Worm (Caenorhabditis elegans) whole organism, L1 larva: Measurements from ENCODE around the gene Y110A2AL.7.

Experiments used
- C16A3.4 ChIP-seq: fragments of 150-350 bp; optimal IDR thresholded peaks from 2 replicates; lab custom pipeline; 2014; ENCODE audit warnings: missing biosample characterization, missing genetic modification characterization
- C34B4.2 ChIP-seq: sonication (generic microtip); optimal IDR thresholded peaks from 2 replicates; lab custom pipeline; 2017; ENCODE audit warnings: mild to moderate bottlenecking, missing genetic modification characterization, missing compliant biosample characterization
- F16B12.6 ChIP-seq: fragments of 150-350 bp; optimal IDR thresholded peaks from 2 replicates; lab custom pipeline; 2014; ENCODE audit warnings: missing biosample characterization, missing genetic modification characterization
- Y116A8C.19 ChIP-seq: sonication (generic microtip); optimal IDR thresholded peaks from 2 replicates; lab custom pipeline; 2016; ENCODE audit warnings: missing compliant biosample characterization, missing genetic modification characterization, borderline replicate concordance
- alr-1 ChIP-seq: fragments of 200-800 bp; sonication (Bioruptor generic); optimal IDR thresholded peaks from 2 replicates; lab custom pipeline; 2018; ENCODE audit warnings: borderline replicate concordance, mild to moderate bottlenecking, missing genetic modification characterization, missing compliant biosample characterization
- ceh-82 ChIP-seq, 3 experiments: fragments of 150-350 bp in 1 of 3; sonication (generic microtip) in 2 of 3; optimal IDR thresholded peaks; 2 replicates each; lab custom pipeline; 2014 to 2017; ENCODE audit warnings: missing biosample characterization in 3 of 3, missing genetic modification characterization in 3 of 3
- dpl-1 ChIP-seq, 3 experiments: fragments of 150-350 bp in 2 of 3; sonication (generic microtip) in 1 of 3; optimal IDR thresholded peaks; 2 replicates each; lab custom pipeline; 2014 to 2017; ENCODE audit warnings: missing biosample characterization in 3 of 3, missing genetic modification characterization in 3 of 3, missing genetic modification reagents in 3 of 3
- dsc-1 ChIP-seq: sonication (generic microtip); optimal IDR thresholded peaks from 2 replicates; lab custom pipeline; 2016; ENCODE audit warnings: mild to moderate bottlenecking, missing genetic modification characterization, missing compliant biosample characterization
- efl-1 ChIP-seq, 4 experiments: fragments of 150-350 bp; optimal IDR thresholded peaks in 3 of 4; peaks in 1 of 4; 1 replicate in 1 of 4; 2 replicates in 3 of 4; lab custom pipeline; 2014; ENCODE audit warnings: missing biosample characterization in 2 of 4, missing genetic modification characterization in 2 of 4, missing genetic modification reagents in 2 of 4
- egl-13 ChIP-seq: sonication (generic microtip); optimal IDR thresholded peaks from 2 replicates; lab custom pipeline; 2016; ENCODE audit warnings: missing genotype, missing genetic modification reagents, missing genetic modification characterization, missing compliant biosample characterization
- elt-2 ChIP-seq: sonication (generic microtip); optimal IDR thresholded peaks from 2 replicates; lab custom pipeline; 2016; ENCODE audit warnings: missing genetic modification characterization, mild to moderate bottlenecking, inconsistent platforms, missing compliant biosample characterization, missing genetic modification reagents
- elt-3 ChIP-seq, 6 experiments: fragments of 150-350 bp in 1 of 6; sonication (generic microtip); optimal IDR thresholded peaks; 2 replicates each; lab custom pipeline; 2017 to 2018; ENCODE audit warnings: missing biosample characterization in 6 of 6, missing genetic modification characterization in 6 of 6, inconsistent platforms in 1 of 6
- ets-5 ChIP-seq: fragments of 200-800 bp; sonication (Bioruptor generic); IDR thresholded peaks from 2 replicates; pipeline ENCODE4 v1.3.6; 2022; ENCODE audit warnings: missing genetic modification characterization, missing compliant biosample characterization
- fkh-10 ChIP-seq: sonication (generic microtip); optimal IDR thresholded peaks from 2 replicates; lab custom pipeline; 2017; ENCODE audit warnings: missing biosample characterization, missing genetic modification reagents, missing genetic modification characterization
- fkh-4 ChIP-seq: sonication (generic microtip); optimal IDR thresholded peaks from 2 replicates; lab custom pipeline; 2016; ENCODE audit warnings: missing compliant biosample characterization, missing genetic modification characterization, borderline replicate concordance
- fkh-8 ChIP-seq: sonication (generic microtip); optimal IDR thresholded peaks from 2 replicates; lab custom pipeline; 2016; ENCODE audit warnings: mild to moderate bottlenecking, missing genetic modification characterization, missing compliant biosample characterization
- fos-1 ChIP-seq: fragments of 150-350 bp; optimal IDR thresholded peaks from 2 replicates; lab custom pipeline; 2014; ENCODE audit warnings: missing biosample characterization, missing genetic modification characterization
- grh-1 ChIP-seq: fragments of 200-800 bp; sonication (Bioruptor generic); IDR thresholded peaks from 2 replicates; pipeline ENCODE4 v1.3.6; 2022; ENCODE audit warnings: missing genetic modification reagents, missing genetic modification characterization, missing compliant biosample characterization
- hlh-17 ChIP-seq: fragments of 200-800 bp; sonication (Bioruptor generic); optimal IDR thresholded peaks from 2 replicates; lab custom pipeline; 2018; ENCODE audit warnings: missing genetic modification characterization, mild to moderate bottlenecking, missing compliant biosample characterization, moderate library complexity, borderline replicate concordance
- irx-1 ChIP-seq: sonication (generic microtip); optimal IDR thresholded peaks from 2 replicates; lab custom pipeline; 2016; ENCODE audit warnings: missing genetic modification characterization, missing compliant biosample characterization
- isw-1 ChIP-seq: fragments of 200-800 bp; sonication (Bioruptor generic); IDR thresholded peaks from 2 replicates; pipeline ENCODE4 v1.3.6; 2022; ENCODE audit warnings: missing genetic modification characterization, missing compliant biosample characterization
- lin-13 ChIP-seq: fragments of 150-350 bp; optimal IDR thresholded peaks from 2 replicates; lab custom pipeline; 2014; ENCODE audit warnings: missing biosample characterization, missing genetic modification reagents, missing genetic modification characterization
- lin-14 ChIP-seq: fragments of 200-800 bp; sonication (Bioruptor generic); optimal IDR thresholded peaks from 2 replicates; lab custom pipeline; 2018; ENCODE audit warnings: mild to moderate bottlenecking, missing genetic modification characterization, moderate library complexity, missing compliant biosample characterization
- lin-15B ChIP-seq: fragments of 150-350 bp; sonication (generic microtip); optimal IDR thresholded peaks from 3 replicates; lab custom pipeline; 2014; ENCODE audit warnings: missing biosample characterization, missing genetic modification characterization
- lin-35 ChIP-seq, 2 experiments: fragments of 150-350 bp; optimal IDR thresholded peaks; 2 replicates each; lab custom pipeline; 2014; ENCODE audit warnings: missing biosample characterization in 2 of 2, missing genetic modification characterization in 2 of 2, missing genetic modification reagents in 2 of 2
- lsy-2 ChIP-seq, 2 experiments: fragments of 150-350 bp; optimal IDR thresholded peaks; 2 replicates each; lab custom pipeline; 2014; ENCODE audit warnings: missing biosample characterization in 2 of 2, missing genetic modification characterization in 2 of 2
- mab-9 ChIP-seq: fragments of 200-800 bp; sonication (Bioruptor generic); IDR thresholded peaks from 2 replicates; pipeline ENCODE4 v1.3.6; 2022; ENCODE audit warnings: missing genetic modification reagents, missing genetic modification characterization, missing compliant biosample characterization
- mdl-1 ChIP-seq, 2 experiments: fragments of 150-350 bp; optimal IDR thresholded peaks; 2 replicates each; lab custom pipeline; 2014 to 2017; ENCODE audit warnings: missing biosample characterization in 2 of 2, missing genetic modification characterization in 2 of 2, inconsistent platforms in 1 of 2
- nhr-19 ChIP-seq: fragments of 200-800 bp; sonication (Bioruptor generic); conservative IDR thresholded peaks from 2 replicates; pipeline ENCODE4 v1.3.6; 2022; ENCODE audit warnings: missing genetic modification characterization, missing compliant biosample characterization
- nhr-20 ChIP-seq: sonication (generic microtip); optimal IDR thresholded peaks from 2 replicates; lab custom pipeline; 2016; ENCODE audit warnings: mild to moderate bottlenecking, missing genetic modification characterization, missing compliant biosample characterization
- nhr-237 ChIP-seq: fragments of 150-350 bp; optimal IDR thresholded peaks from 2 replicates; lab custom pipeline; 2014; ENCODE audit warnings: missing biosample characterization, missing genetic modification characterization
- nhr-47 ChIP-seq: sonication (generic microtip); optimal IDR thresholded peaks from 2 replicates; lab custom pipeline; 2016; ENCODE audit warnings: mild to moderate bottlenecking, missing genetic modification characterization, moderate library complexity, missing compliant biosample characterization
- nhr-71 ChIP-seq: sonication (generic microtip); optimal IDR thresholded peaks from 2 replicates; lab custom pipeline; 2016; ENCODE audit warnings: mild to moderate bottlenecking, missing genetic modification characterization, moderate library complexity, missing compliant biosample characterization
- nhr-76 ChIP-seq: sonication (generic microtip); optimal IDR thresholded peaks from 2 replicates; lab custom pipeline; 2017; ENCODE audit warnings: missing biosample characterization, missing genetic modification characterization
- nhr-77 ChIP-seq: fragments of 150-350 bp; optimal IDR thresholded peaks from 2 replicates; lab custom pipeline; 2014; ENCODE audit warnings: missing biosample characterization, missing genetic modification characterization
- nhr-84 ChIP-seq: sonication (generic microtip); optimal IDR thresholded peaks from 2 replicates; lab custom pipeline; 2017; ENCODE audit warnings: missing biosample characterization, missing genetic modification characterization
- nhr-85 ChIP-seq: sonication (generic microtip); peaks from one replicate; lab custom pipeline; 2016; ENCODE audit warnings: missing genetic modification characterization, inconsistent platforms, missing compliant biosample characterization
- nhr-90 ChIP-seq: sonication (generic microtip); optimal IDR thresholded peaks from 2 replicates; lab custom pipeline; 2016; ENCODE audit warnings: mild to moderate bottlenecking, missing genetic modification characterization, missing compliant biosample characterization; ENCODE audit not compliant: poor library complexity
- pqm-1 ChIP-seq: sonication (generic microtip); optimal IDR thresholded peaks from 3 replicates; lab custom pipeline; 2017; ENCODE audit warnings: missing biosample characterization, missing genetic modification characterization
- rnt-1 ChIP-seq: sonication (generic microtip); optimal IDR thresholded peaks from 2 replicates; lab custom pipeline; 2016; ENCODE audit warnings: mild to moderate bottlenecking, missing genetic modification characterization, moderate library complexity, missing compliant biosample characterization
- skn-1 ChIP-seq: fragments of 150-350 bp; optimal IDR thresholded peaks from 2 replicates; lab custom pipeline; 2014; ENCODE audit warnings: missing biosample characterization, missing genetic modification characterization
- snu-23 ChIP-seq: sonication (generic microtip); optimal IDR thresholded peaks from 2 replicates; lab custom pipeline; 2016; ENCODE audit warnings: missing genetic modification characterization, missing compliant biosample characterization
- sox-4 ChIP-seq: sonication (generic microtip); optimal IDR thresholded peaks from 2 replicates; lab custom pipeline; 2016; ENCODE audit warnings: missing genetic modification characterization, missing compliant biosample characterization
- sup-37 ChIP-seq: fragments of 200-800 bp; sonication (Bioruptor generic); optimal IDR thresholded peaks from 2 replicates; lab custom pipeline; 2018; ENCODE audit warnings: mild to moderate bottlenecking, missing genetic modification characterization, missing compliant biosample characterization
- tbx-2 ChIP-seq: sonication (generic microtip); optimal IDR thresholded peaks from 2 replicates; lab custom pipeline; 2016; ENCODE audit warnings: missing genetic modification characterization, missing compliant biosample characterization
- unc-130 ChIP-seq: fragments of 150-350 bp; optimal IDR thresholded peaks from 2 replicates; lab custom pipeline; 2017; ENCODE audit warnings: missing biosample characterization, missing genetic modification characterization, inconsistent platforms
- unc-30 ChIP-seq: sonication (generic microtip); optimal IDR thresholded peaks from 2 replicates; lab custom pipeline; 2017; ENCODE audit warnings: missing biosample characterization, missing genetic modification characterization
- unc-86 ChIP-seq: sonication (generic microtip); optimal IDR thresholded peaks from 2 replicates; lab custom pipeline; 2016; ENCODE audit warnings: missing genetic modification characterization, missing compliant biosample characterization
- unc-98 ChIP-seq: fragments of 200-800 bp; sonication (Bioruptor generic); IDR thresholded peaks from 2 replicates; pipeline ENCODE4 v1.3.6; 2022; ENCODE audit warnings: missing genetic modification characterization, missing compliant biosample characterization
- zip-4 ChIP-seq: fragments of 200-800 bp; sonication (Bioruptor generic); optimal IDR thresholded peaks from 2 replicates; lab custom pipeline; 2018; ENCODE audit warnings: mild to moderate bottlenecking, missing genetic modification characterization, moderate library complexity, missing compliant biosample characterization
- ztf-11 ChIP-seq, 2 experiments: sonication (generic microtip); optimal IDR thresholded peaks; 2 replicates each; lab custom pipeline; 2016 to 2017; ENCODE audit warnings: missing genetic modification characterization in 2 of 2, missing biosample characterization in 1 of 2, missing compliant biosample characterization in 1 of 2
- ztf-4 ChIP-seq: fragments of 150-350 bp; optimal IDR thresholded peaks from 2 replicates; lab custom pipeline; 2014; ENCODE audit warnings: missing biosample characterization, missing genetic modification characterization

The Y110A2AL.7 gene

ce11 chrII:2831173-2831572 is 11.8 kb downstream of the Y110A2AL.7 start, which contains the start of gene K12H6.6:
TSS of gene K12H6.6 (minus strand) at chrII:2831233.
- no peak for TF ChIP-seq ztf-4 (tag; lab: Kevin White, UChicago)
- TF ChIP-seq C16A3.4 (tag; lab: Kevin White, UChicago), result no peak
- peak; percentile 70 for TF ChIP-seq lin-14 (GFP tag; lab: Kevin White, UChicago)
- TF ChIP-seq grh-1 (GFP tag; lab: Robert Waterston, UW), result no peak
- TF ChIP-seq sup-37, result no peak
- TF ChIP-seq unc-86 (tag; lab: Kevin White, UChicago), result no peak
- no peak for TF ChIP-seq nhr-76 (tag; lab: Kevin White, UChicago)
- TF ChIP-seq nhr-71 (tag; lab: Kevin White, UChicago), result peak; percentile 39
- no peak for TF ChIP-seq F16B12.6 (tag; lab: Kevin White, UChicago)
- TF ChIP-seq snu-23, result peak; percentile 11
- no peak for TF ChIP-seq unc-98 (GFP tag; lab: Robert Waterston, UW)
- no peak for TF ChIP-seq isw-1 (GFP tag; lab: Robert Waterston, UW)
- peak; percentile 45 for TF ChIP-seq nhr-85 (tag; lab: Kevin White, UChicago)
- TF ChIP-seq mdl-1 (tag; optimal IDR thresholded peaks at IDR 0.05; lab: Kevin White, UChicago), result no peak
- no peak for TF ChIP-seq efl-1 (optimal IDR thresholded peaks at IDR 0.05; lab: Kevin White, UChicago)
- no peak for TF ChIP-seq efl-1 (GFP tag; optimal IDR thresholded peaks at IDR 0.05 in 1 of 2; lab: Kevin White, UChicago)
- TF ChIP-seq unc-30 (tag; lab: Kevin White, UChicago), result no peak
- TF ChIP-seq fkh-8 (tag; lab: Kevin White, UChicago), result peak; percentile 30
- no peak for TF ChIP-seq nhr-19 (GFP tag; lab: Robert Waterston, UW)
- TF ChIP-seq zip-4, result no peak
- no peak for TF ChIP-seq alr-1
- TF ChIP-seq pqm-1, result no peak
- no peak for TF ChIP-seq sox-4 (tag; lab: Kevin White, UChicago)
- TF ChIP-seq nhr-47 (tag; lab: Kevin White, UChicago), result no peak
- TF ChIP-seq elt-2 (tag; lab: Kevin White, UChicago), result no peak
- no peak for TF ChIP-seq nhr-77 (tag; lab: Kevin White, UChicago)
- no peak for TF ChIP-seq irx-1 (tag; lab: Kevin White, UChicago)
- TF ChIP-seq elt-3 (tag; optimal IDR thresholded peaks at IDR 0.05; lab: Kevin White, UChicago), result no peak
- TF ChIP-seq fos-1 (tag; lab: Kevin White, UChicago), result no peak
- no peak for TF ChIP-seq lin-15B
- peak in 1 of 3 experiments; percentile 9 for TF ChIP-seq dpl-1 (GFP tag; optimal IDR thresholded peaks at IDR 0.05; lab: Kevin White, UChicago)
- no peak for TF ChIP-seq C34B4.2 (tag; lab: Kevin White, UChicago)
- no peak for TF ChIP-seq tbx-2 (tag; lab: Kevin White, UChicago)
- TF ChIP-seq lin-35 (GFP tag; optimal IDR thresholded peaks at IDR 0.05; lab: Kevin White, UChicago), result no peak
- no peak for TF ChIP-seq nhr-20 (tag; lab: Kevin White, UChicago)
- peak; percentile 43 for TF ChIP-seq skn-1 (tag; lab: Kevin White, UChicago)
- no peak for TF ChIP-seq ztf-11 (tag; optimal IDR thresholded peaks at IDR 0.05; lab: Kevin White, UChicago)
- peak; percentile 6 for TF ChIP-seq lin-13 (GFP tag; lab: Kevin White, UChicago)
- no peak for TF ChIP-seq lsy-2 (tag; optimal IDR thresholded peaks at IDR 0.05; lab: Kevin White, UChicago)
- no peak for TF ChIP-seq egl-13 (tag; lab: Kevin White, UChicago)
- no peak for TF ChIP-seq hlh-17 (GFP tag; lab: Kevin White, UChicago)
- TF ChIP-seq mab-9, result no peak
- no peak for TF ChIP-seq nhr-90 (tag; lab: Kevin White, UChicago)
- no peak for TF ChIP-seq ceh-82 (tag; optimal IDR thresholded peaks at IDR 0.05; lab: Kevin White, UChicago)
- no peak for TF ChIP-seq fkh-10 (GFP tag; lab: Kevin White, UChicago)
- no peak for TF ChIP-seq rnt-1 (tag; lab: Kevin White, UChicago)
- no peak for TF ChIP-seq nhr-84 (tag; lab: Kevin White, UChicago)
- TF ChIP-seq fkh-4 (tag; lab: Kevin White, UChicago), result no peak
- TF ChIP-seq dsc-1 (tag; lab: Kevin White, UChicago), result no peak
- no peak for TF ChIP-seq ets-5 (GFP tag; lab: Robert Waterston, UW)
- TF ChIP-seq nhr-237 (tag; lab: Kevin White, UChicago), result no peak
- no peak for TF ChIP-seq Y116A8C.19 (tag; lab: Kevin White, UChicago)
- no peak for TF ChIP-seq unc-130 (tag; lab: Kevin White, UChicago)
